Fruit fly (Drosophila melanogaster): ENCODE results near the gene Hrb27C.

Hrb27C gene

dm6 chr2L:6922091-6922753 is 1.7 kb downstream of the Hrb27C start (continued):
- peak; percentile 70 for TF ChIP-seq Lpt (GFP tag; optimal IDR thresholded peaks at IDR 0.05)
- TF ChIP-seq CG6792 (GFP tag; optimal IDR thresholded peaks at IDR 0.05) = peak; percentile 81
- no peak for TF ChIP-seq Eip93F (GFP tag; optimal IDR thresholded peaks at IDR 0.05)
- peak in 1 of 2 experiments; percentile 58 for TF ChIP-seq ss (GFP tag; optimal IDR thresholded peaks at IDR 0.05)
- TF ChIP-seq net (GFP tag; optimal IDR thresholded peaks at IDR 0.05) = no peak
- no peak for TF ChIP-seq CG6276 (GFP tag; optimal IDR thresholded peaks at IDR 0.05)
- TF ChIP-seq CG10669 (GFP tag; optimal IDR thresholded peaks at IDR 0.05) = peak; percentile 80
- peak; percentile 74 for TF ChIP-seq CG4318 (GFP tag; optimal IDR thresholded peaks at IDR 0.05)
- no peak for TF ChIP-seq svp (GFP tag)
- TF ChIP-seq CG9139 (GFP tag; optimal IDR thresholded peaks at IDR 0.05) = peak; percentile 51
- peak; percentile 77 for TF ChIP-seq Hr39 (GFP tag; optimal IDR thresholded peaks at IDR 0.05)
- TF ChIP-seq CG15336 (GFP tag; IDR thresholded peaks at IDR 0.05) = peak; percentile 92
- peak; percentile 83 for TF ChIP-seq esn (GFP tag; optimal IDR thresholded peaks at IDR 0.05)
- no peak; the same call in 1 of the 2 replicates for TF ChIP-seq CG11294 (GFP tag; IDR thresholded peaks at IDR 0.05)
- no peak; the same call in 2 of the 3 replicates for TF ChIP-seq CG8119 (GFP tag; IDR thresholded peaks at IDR 0.05)
- TF ChIP-seq CG7368 (GFP tag; optimal IDR thresholded peaks at IDR 0.05) = peak; percentile 71
- no peak for TF ChIP-seq Eip75B (GFP tag; optimal IDR thresholded peaks at IDR 0.05)
- TF ChIP-seq Eip78C (GFP tag) = peak; percentile 97
- TF ChIP-seq pdm3 (GFP tag; optimal IDR thresholded peaks at IDR 0.05) = peak; percentile 87
- no peak; the same call in 1 of the 3 replicates for TF ChIP-seq CG6163 (GFP tag; IDR thresholded peaks at IDR 0.05)
- TF ChIP-seq Met (GFP tag; optimal IDR thresholded peaks at IDR 0.05) = peak; percentile 72
- peak; percentile 69 for TF ChIP-seq Ets21C (GFP tag; optimal IDR thresholded peaks at IDR 0.05)
- TF ChIP-seq Sox15 (GFP tag; optimal IDR thresholded peaks at IDR 0.05) = peak; percentile 48

DNA sequence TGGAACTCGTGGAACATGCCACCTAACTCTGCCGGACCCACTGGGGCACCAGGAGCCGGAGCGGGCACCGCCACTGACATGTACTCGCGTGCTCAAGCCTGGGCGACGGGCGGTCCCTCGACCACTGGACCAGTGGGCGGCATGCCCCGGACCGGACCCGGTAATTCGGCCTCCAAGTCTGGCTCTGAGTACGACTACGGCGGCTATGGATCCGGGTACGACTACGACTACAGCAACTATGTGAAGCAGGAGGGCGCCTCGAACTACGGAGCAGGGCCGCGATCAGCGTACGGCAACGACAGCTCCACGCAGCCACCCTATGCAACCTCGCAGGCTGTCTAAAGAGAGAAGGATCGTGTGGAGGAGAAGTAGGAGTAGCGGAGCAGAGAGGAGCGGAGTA is 4.6 kb downstream of the Hrb27C start:
- TF ChIP-seq Hr39 (GFP tag; optimal IDR thresholded peaks at IDR 0.05) = no peak
- TF ChIP-seq dsx (GFP tag; optimal IDR thresholded peaks at IDR 0.05; ENCODE audit: poor library complexity, severe bottlenecking) = no peak
- TF ChIP-seq Eip75B (GFP tag; optimal IDR thresholded peaks at IDR 0.05) = no peak
- no peak for TF ChIP-seq Sox15 (GFP tag; optimal IDR thresholded peaks at IDR 0.05)
- no peak for TF ChIP-seq fd85E (GFP tag; optimal IDR thresholded peaks at IDR 0.05)
- no peak for TF ChIP-seq esn (GFP tag; optimal IDR thresholded peaks at IDR 0.05)
- no peak for TF ChIP-seq CG6808 (GFP tag; optimal IDR thresholded peaks at IDR 0.05)
- no peak for TF ChIP-seq CG3032 (tag; optimal IDR thresholded peaks at IDR 0.05)
- no peak for TF ChIP-seq dac (GFP tag; optimal IDR thresholded peaks at IDR 0.05)
- no peak for TF ChIP-seq fd59A (GFP tag; optimal IDR thresholded peaks at IDR 0.05)
- no peak for TF ChIP-seq CG15336 (GFP tag; IDR thresholded peaks at IDR 0.05)
- TF ChIP-seq acj6 (GFP tag; optimal IDR thresholded peaks at IDR 0.05) = no peak
- TF ChIP-seq eg (GFP tag; IDR thresholded peaks at IDR 0.05) = no peak
- TF ChIP-seq cyc (GFP tag; optimal IDR thresholded peaks at IDR 0.05) = no peak
- TF ChIP-seq salr (GFP tag; optimal IDR thresholded peaks at IDR 0.05) = no peak
- no peak for TF ChIP-seq net (GFP tag; optimal IDR thresholded peaks at IDR 0.05)
- TF ChIP-seq ss (GFP tag; optimal IDR thresholded peaks at IDR 0.05) = no peak

DNA sequence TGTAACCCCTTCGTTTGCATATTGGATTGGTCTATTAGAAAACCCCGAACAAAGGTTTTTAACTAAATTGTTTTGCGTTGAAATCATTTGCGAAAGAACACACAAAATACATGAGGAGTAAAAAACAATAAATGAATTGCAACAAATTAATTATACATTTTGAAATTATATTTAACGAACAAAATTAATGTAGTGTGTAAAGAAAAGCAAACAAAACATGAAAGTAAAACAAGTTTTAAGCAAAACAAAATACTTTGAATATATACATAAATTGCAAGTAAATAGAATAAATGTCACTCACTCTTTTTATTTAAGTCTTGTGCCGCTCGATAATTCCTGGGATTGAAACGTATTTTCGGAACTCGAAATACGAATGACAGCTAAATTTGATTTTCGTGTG is 11.3 kb downstream of the Hrb27C start, which contains the start of gene CG43232:
CG43232 (plus strand) TSS at position 301 of the 400 bp plus-strand sequence.
- TF ChIP-seq CG32006 (GFP tag; optimal IDR thresholded peaks at IDR 0.05) (no peak), eg (GFP tag; IDR thresholded peaks at IDR 0.05) (no peak), fkh (GFP tag; optimal IDR thresholded peaks at IDR 0.05) (no peak), CG7368 (GFP tag; optimal IDR thresholded peaks at IDR 0.05) (no peak), Sox15 (GFP tag; optimal IDR thresholded peaks at IDR 0.05) (no peak)

DNA sequence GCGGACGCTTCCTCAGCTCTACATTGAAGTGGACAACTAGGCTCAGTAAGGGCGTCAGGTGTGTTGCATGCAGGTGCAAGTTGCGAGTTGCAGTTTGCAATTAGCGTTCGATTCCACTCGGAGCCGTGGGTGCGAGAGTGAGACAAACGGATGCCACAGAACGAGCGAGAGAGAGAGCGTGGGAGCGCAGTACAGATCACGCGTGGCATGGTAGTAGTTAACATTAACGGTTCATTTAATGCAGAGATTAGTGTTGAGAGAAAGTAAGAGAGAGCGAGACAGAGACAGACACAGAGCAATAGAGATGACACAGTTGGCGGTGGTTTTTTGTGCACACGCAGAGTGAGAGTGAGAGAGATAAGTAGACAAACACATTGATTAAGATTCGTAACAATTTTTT is 19.2 kb downstream of the Hrb27C start:
- TF ChIP-seq Lpt (GFP tag; optimal IDR thresholded peaks at IDR 0.05) = no peak
- TF ChIP-seq CG31627 (GFP tag; optimal IDR thresholded peaks at IDR 0.05) = no peak
- no peak for TF ChIP-seq net (GFP tag; optimal IDR thresholded peaks at IDR 0.05)
- TF ChIP-seq CG11762 (GFP tag; optimal IDR thresholded peaks at IDR 0.05; ENCODE audit: insufficient read depth) = no peak
- TF ChIP-seq OdsH (GFP tag; optimal IDR thresholded peaks at IDR 0.05) = no peak
- no peak for TF ChIP-seq CG6276 (GFP tag; optimal IDR thresholded peaks at IDR 0.05)
- TF ChIP-seq CG15336 (GFP tag; IDR thresholded peaks at IDR 0.05) = no peak
- TF ChIP-seq Ets96B (tag; optimal IDR thresholded peaks at IDR 0.05) = no peak
- no peak for TF ChIP-seq Smox (GFP tag; optimal IDR thresholded peaks at IDR 0.05)
- no peak for TF ChIP-seq ss (GFP tag; optimal IDR thresholded peaks at IDR 0.05)
- no peak for TF ChIP-seq CG3919 (GFP tag; optimal IDR thresholded peaks at IDR 0.05)
- no peak for TF ChIP-seq fd59A (GFP tag; optimal IDR thresholded peaks at IDR 0.05)
